Worm (Caenorhabditis elegans) whole organism, late embryonic: ENCODE measurements around the gene F41H8.2.
"Not testable (repeated sequence)": the region's sequence is repeated elsewhere in the genome, so short reads cannot be mapped to it uniquely, and the experiment has no call there.

ENCODE experiments used
- C08G9.2 ChIP-seq: sonication (generic microtip); optimal IDR thresholded peaks from 2 replicates; lab custom pipeline; 2016; ENCODE audit warnings: mild to moderate bottlenecking, missing genetic modification characterization, moderate library complexity, missing compliant biosample characterization
- C38D4.7 ChIP-seq: fragments of 200-800 bp; sonication (Bioruptor generic); optimal IDR thresholded peaks from 2 replicates; lab custom pipeline; 2018; ENCODE audit warnings: mild to moderate bottlenecking, missing genetic modification characterization, moderate library complexity, missing compliant biosample characterization
- T23F11.4 ChIP-seq: fragments of 200-800 bp; sonication (Bioruptor generic); optimal IDR thresholded peaks from 2 replicates; lab custom pipeline; 2018; ENCODE audit warnings: mild to moderate bottlenecking, missing genetic modification characterization, missing compliant biosample characterization
- ahr-1 ChIP-seq: sonication (generic microtip); optimal IDR thresholded peaks from 2 replicates; lab custom pipeline; 2016; ENCODE audit warnings: missing genetic modification characterization, missing compliant biosample characterization
- ama-1 ChIP-seq: fragments of 150-350 bp; optimal IDR thresholded peaks from 2 replicates; lab custom pipeline; 2014
- ceh-18 ChIP-seq: sonication (generic microtip); optimal IDR thresholded peaks from 2 replicates; lab custom pipeline; 2016; ENCODE audit warnings: missing genetic modification characterization, missing compliant biosample characterization
- ceh-2 ChIP-seq: sonication (generic microtip); optimal IDR thresholded peaks from 2 replicates; lab custom pipeline; 2016; ENCODE audit warnings: missing genotype, missing genetic modification characterization, missing compliant biosample characterization
- ceh-22 ChIP-seq: sonication (generic microtip); optimal IDR thresholded peaks from 2 replicates; lab custom pipeline; 2017; ENCODE audit warnings: missing biosample characterization, missing genetic modification characterization
- ceh-24 ChIP-seq: sonication (generic microtip); optimal IDR thresholded peaks from 2 replicates; lab custom pipeline; 2016; ENCODE audit warnings: mild to moderate bottlenecking, missing genetic modification characterization, missing compliant biosample characterization
- ceh-31 ChIP-seq: sonication (generic microtip); optimal IDR thresholded peaks from 2 replicates; lab custom pipeline; 2016; ENCODE audit warnings: missing genetic modification characterization, missing compliant biosample characterization
- ceh-34 ChIP-seq: sonication (generic microtip); optimal IDR thresholded peaks from 2 replicates; lab custom pipeline; 2016; ENCODE audit warnings: mild to moderate bottlenecking, missing genetic modification characterization, missing compliant biosample characterization
- ceh-9 ChIP-seq: sonication (generic microtip); optimal IDR thresholded peaks from 2 replicates; lab custom pipeline; 2016; ENCODE audit warnings: mild to moderate bottlenecking, missing genetic modification characterization, inconsistent platforms, missing compliant biosample characterization
- che-1 ChIP-seq: sonication (generic microtip); optimal IDR thresholded peaks from 2 replicates; lab custom pipeline; 2016; ENCODE audit warnings: mild to moderate bottlenecking, missing genetic modification characterization, missing compliant biosample characterization
- dve-1 ChIP-seq: sonication (generic microtip); optimal IDR thresholded peaks from 2 replicates; lab custom pipeline; 2017; ENCODE audit warnings: antibody characterized with exemption, mild to moderate bottlenecking, missing genetic modification characterization, missing compliant biosample characterization
- elt-2 ChIP-seq: sonication (generic microtip); optimal IDR thresholded peaks from 2 replicates; lab custom pipeline; 2016; ENCODE audit warnings: missing genetic modification reagents, missing genetic modification characterization, missing compliant biosample characterization
- eyg-1 ChIP-seq: sonication (generic microtip); optimal IDR thresholded peaks from 2 replicates; lab custom pipeline; 2016; ENCODE audit warnings: missing genotype, missing genetic modification characterization, missing compliant biosample characterization
- fax-1 ChIP-seq: sonication (generic microtip); optimal IDR thresholded peaks from 2 replicates; lab custom pipeline; 2016; ENCODE audit warnings: missing genotype, missing genetic modification characterization, missing compliant biosample characterization
- fkh-10 ChIP-seq: fragments of 150-350 bp; optimal IDR thresholded peaks from 2 replicates; lab custom pipeline; 2014; ENCODE audit warnings: missing biosample characterization, missing genetic modification reagents, missing genetic modification characterization
- gmeb-2 ChIP-seq: sonication (generic microtip); optimal IDR thresholded peaks from 2 replicates; lab custom pipeline; 2016; ENCODE audit warnings: missing genetic modification characterization, inconsistent platforms, missing compliant biosample characterization
- hlh-13 ChIP-seq: fragments of 200-800 bp; sonication (Bioruptor generic); optimal IDR thresholded peaks from 2 replicates; lab custom pipeline; 2018; ENCODE audit warnings: mild to moderate bottlenecking, missing genetic modification characterization, missing compliant biosample characterization
- hlh-15 ChIP-seq: sonication (generic microtip); optimal IDR thresholded peaks from 2 replicates; lab custom pipeline; 2016; ENCODE audit warnings: missing genetic modification characterization, missing compliant biosample characterization
- hlh-8 ChIP-seq: sonication (generic microtip); optimal IDR thresholded peaks from 2 replicates; lab custom pipeline; 2016; ENCODE audit warnings: missing genotype, missing genetic modification characterization, missing compliant biosample characterization
- lin-11 ChIP-seq: fragments of 200-800 bp; sonication (Bioruptor generic); optimal IDR thresholded peaks from 2 replicates; lab custom pipeline; 2018; ENCODE audit warnings: mild to moderate bottlenecking, missing genetic modification characterization, missing compliant biosample characterization
- madf-2 ChIP-seq: sonication (generic microtip); optimal IDR thresholded peaks from 2 replicates; lab custom pipeline; 2017; ENCODE audit warnings: missing genetic modification characterization, missing compliant biosample characterization
- nfya-1 ChIP-seq: sonication (generic microtip); optimal IDR thresholded peaks from 2 replicates; lab custom pipeline; 2017; ENCODE audit warnings: missing genetic modification characterization, mild to moderate bottlenecking, missing compliant biosample characterization, antibody characterized with exemption, moderate library complexity
- nhr-11 ChIP-seq: fragments of 150-350 bp; optimal IDR thresholded peaks from 2 replicates; lab custom pipeline; 2014; ENCODE audit warnings: missing biosample characterization, missing genetic modification characterization
- nhr-232 ChIP-seq: sonication (generic microtip); optimal IDR thresholded peaks from 2 replicates; lab custom pipeline; 2016; ENCODE audit warnings: missing genetic modification characterization, missing compliant biosample characterization
- npax-4 ChIP-seq: sonication (generic microtip); optimal IDR thresholded peaks from 2 replicates; lab custom pipeline; 2016; ENCODE audit warnings: missing genetic modification characterization, missing compliant biosample characterization
- pax-1 ChIP-seq: fragments of 150-350 bp; optimal IDR thresholded peaks from 2 replicates; lab custom pipeline; 2014; ENCODE audit warnings: missing biosample characterization, missing genetic modification characterization
- pha-2 ChIP-seq: sonication (generic microtip); optimal IDR thresholded peaks from 2 replicates; lab custom pipeline; 2017; ENCODE audit warnings: mild to moderate bottlenecking, missing genetic modification characterization, missing compliant biosample characterization
- pqm-1 ChIP-seq: sonication (generic microtip); optimal IDR thresholded peaks from 2 replicates; lab custom pipeline; 2016; ENCODE audit warnings: missing genetic modification characterization, missing compliant biosample characterization
- pros-1 ChIP-seq: fragments of 150-350 bp; optimal IDR thresholded peaks from 2 replicates; lab custom pipeline; 2014; ENCODE audit warnings: missing biosample characterization, missing genetic modification reagents, missing genetic modification characterization
- ref-2 ChIP-seq: sonication (generic microtip); optimal IDR thresholded peaks from 2 replicates; lab custom pipeline; 2016; ENCODE audit warnings: missing genetic modification characterization, missing compliant biosample characterization
- sdc-2 ChIP-seq: sonication (generic microtip); optimal IDR thresholded peaks from 2 replicates; lab custom pipeline; 2016; ENCODE audit warnings: missing genotype, missing genetic modification characterization, missing compliant biosample characterization
- sox-4 ChIP-seq: sonication (generic microtip); optimal IDR thresholded peaks from 2 replicates; lab custom pipeline; 2017; ENCODE audit warnings: mild to moderate bottlenecking, missing genetic modification characterization, inconsistent platforms, missing compliant biosample characterization
- tbx-7 ChIP-seq: sonication (generic microtip); optimal IDR thresholded peaks from 2 replicates; lab custom pipeline; 2016; ENCODE audit warnings: missing genotype, missing genetic modification characterization, missing compliant biosample characterization
- unc-3 ChIP-seq, 2 experiments: fragments of 200-800 bp in 1 of 2; sonication (Bioruptor generic) in 1 of 2; sonication (generic microtip) in 1 of 2; conservative IDR thresholded peaks in 1 of 2; optimal IDR thresholded peaks in 1 of 2; 2 replicates each; pipeline versions ENCODE4 v1.3.6 to Lab custom; 2016 to 2022; ENCODE audit warnings: missing compliant biosample characterization in 2 of 2, missing genetic modification characterization in 2 of 2, missing genetic modification reagents in 1 of 2
- unc-42 ChIP-seq: sonication (generic microtip); optimal IDR thresholded peaks from 2 replicates; lab custom pipeline; 2016; ENCODE audit warnings: missing genotype, missing genetic modification characterization, missing compliant biosample characterization
- unc-55 ChIP-seq: sonication (generic microtip); optimal IDR thresholded peaks from 2 replicates; lab custom pipeline; 2017; ENCODE audit warnings: missing biosample characterization, missing genetic modification reagents, missing genetic modification characterization
- unc-86 ChIP-seq: sonication (generic microtip); optimal IDR thresholded peaks from 2 replicates; lab custom pipeline; 2016; ENCODE audit warnings: missing genetic modification characterization, missing compliant biosample characterization

The F41H8.2 gene

ce11 chrV:810281-810862 is 15.8 kb upstream of the F41H8.2 start, which contains the start of gene R13D11.4:
R13D11.4 (plus strand) TSS chrV:810812.
- TF ChIP-seq unc-42 (tag; lab: Kevin White, UChicago) (peak; percentile 74), ceh-2 (no peak)

ce11 chrV:813101-813500 is 13.1 kb upstream of the F41H8.2 start, which contains the start of gene R13D11.10:
R13D11.10 (minus strand) TSS chrV:813201.
- TF ChIP-seq ceh-31 (tag; lab: Kevin White, UChicago) (no peak), unc-55 (GFP tag; lab: Kevin White, UChicago) (no peak), elt-2 (tag; lab: Kevin White, UChicago) (no peak)

- no peak for TF ChIP-seq eyg-1 (tag; lab: Kevin White, UChicago)
- no peak for TF ChIP-seq unc-55 (GFP tag; lab: Kevin White, UChicago)
- no peak for TF ChIP-seq che-1
- TF ChIP-seq dve-1 (tag; lab: Kevin White, UChicago) = no peak
- no peak for TF ChIP-seq nhr-11 (tag; lab: Kevin White, UChicago)
- TF ChIP-seq hlh-15 (tag; lab: Kevin White, UChicago) = no peak
- no peak for TF ChIP-seq T23F11.4 (GFP tag; lab: Kevin White, UChicago)
Observed at ce11 chrV:814716-815115, 11.5 kb upstream of the F41H8.2 start, which contains the start of gene R13D11.3. R13D11.3 (plus strand) TSS chrV:815016.

- TF ChIP-seq sdc-2 (tag; lab: Kevin White, UChicago) = no peak
- TF ChIP-seq ceh-9 (tag; lab: Kevin White, UChicago) = no peak
- no peak for TF ChIP-seq pqm-1 (tag; lab: Kevin White, UChicago)
- no peak for TF ChIP-seq unc-86
- no peak for TF ChIP-seq ceh-22
- TF ChIP-seq C38D4.7 (GFP tag; lab: Kevin White, UChicago) = no peak
- TF ChIP-seq lin-11 = no peak
- no peak for TF ChIP-seq nhr-232 (tag; lab: Kevin White, UChicago)
- TF ChIP-seq hlh-8 (tag; lab: Kevin White, UChicago) = no peak
- no peak for TF ChIP-seq hlh-15 (tag; lab: Kevin White, UChicago)
- no peak for TF ChIP-seq nfya-1 (tag; lab: Kevin White, UChicago)
Observed at ce11 chrV:817182-817581, 9.0 kb upstream of the F41H8.2 start, which contains the start of gene R13D11.1. R13D11.1 (plus strand) TSS chrV:817482.

- TF ChIP-seq che-1; gmeb-2 (tag; lab: Kevin White, UChicago); ceh-34: not testable (repeated sequence)
- TF ChIP-seq, all 69 proteins: peak for 0; not testable (repeated sequence) for 69
Observed at ce11 chrV:820629-821028, 5.6 kb upstream of the F41H8.2 start, which contains the start of gene srx-32. srx-32 (minus strand) TSS chrV:820729.

- TF ChIP-seq npax-4; nhr-11 (tag; lab: Kevin White, UChicago); ahr-1: not testable (repeated sequence)
- TF ChIP-seq, all 69 proteins: peak for 0; not testable (repeated sequence) for 69
Observed at ce11 chrV:822922-823321, 3.3 kb upstream of the F41H8.2 start, which contains the start of gene srx-31. srx-31 (minus strand) TSS chrV:823022.

- TF ChIP-seq pha-2 (tag; lab: Kevin White, UChicago) = no peak
- TF ChIP-seq hlh-13 = no peak
- no peak for TF ChIP-seq C08G9.2 (tag; lab: Kevin White, UChicago)
- TF ChIP-seq pros-1 (tag; lab: Kevin White, UChicago) = no peak
- no peak for TF ChIP-seq ama-1 (lab: Kevin White, UChicago)
- TF ChIP-seq tbx-7 (tag; lab: Kevin White, UChicago) = no peak
- no peak for TF ChIP-seq nhr-11 (tag; lab: Kevin White, UChicago)
- no peak for TF ChIP-seq ceh-24 (tag; lab: Kevin White, UChicago)
- TF ChIP-seq pax-1 (tag; lab: Kevin White, UChicago) = no peak
- no peak for TF ChIP-seq unc-3 (GFP tag; conservative IDR thresholded peaks at IDR 0.05; lab: Robert Waterston, UW)
- no peak for TF ChIP-seq unc-3 (tag; optimal IDR thresholded peaks at IDR 0.05; lab: Kevin White, UChicago)
- TF ChIP-seq fax-1 (tag; lab: Kevin White, UChicago) = no peak
- TF ChIP-seq ceh-18 (tag; lab: Kevin White, UChicago) = no peak
- no peak for TF ChIP-seq ref-2 (tag; lab: Kevin White, UChicago)
- TF ChIP-seq madf-2 (tag; lab: Kevin White, UChicago) = no peak
- no peak for TF ChIP-seq pqm-1 (tag; lab: Kevin White, UChicago)
- TF ChIP-seq eyg-1 (tag; lab: Kevin White, UChicago) = no peak
- no peak for TF ChIP-seq ceh-2
- TF ChIP-seq fkh-10 = no peak
- no peak for TF ChIP-seq lin-11
- no peak for TF ChIP-seq sox-4 (tag; lab: Kevin White, UChicago)
Observed at ce11 chrV:833368-833767, 7.2 kb downstream of the F41H8.2 start, which contains the start of gene F41H8.1. F41H8.1 (plus strand) TSS chrV:833668.
